Fruit fly (Drosophila melanogaster): ENCODE results near the gene sima.
A peak's percentile ranks its signal among the peaks of the same experiment; 100 is the strongest.

DNA sequence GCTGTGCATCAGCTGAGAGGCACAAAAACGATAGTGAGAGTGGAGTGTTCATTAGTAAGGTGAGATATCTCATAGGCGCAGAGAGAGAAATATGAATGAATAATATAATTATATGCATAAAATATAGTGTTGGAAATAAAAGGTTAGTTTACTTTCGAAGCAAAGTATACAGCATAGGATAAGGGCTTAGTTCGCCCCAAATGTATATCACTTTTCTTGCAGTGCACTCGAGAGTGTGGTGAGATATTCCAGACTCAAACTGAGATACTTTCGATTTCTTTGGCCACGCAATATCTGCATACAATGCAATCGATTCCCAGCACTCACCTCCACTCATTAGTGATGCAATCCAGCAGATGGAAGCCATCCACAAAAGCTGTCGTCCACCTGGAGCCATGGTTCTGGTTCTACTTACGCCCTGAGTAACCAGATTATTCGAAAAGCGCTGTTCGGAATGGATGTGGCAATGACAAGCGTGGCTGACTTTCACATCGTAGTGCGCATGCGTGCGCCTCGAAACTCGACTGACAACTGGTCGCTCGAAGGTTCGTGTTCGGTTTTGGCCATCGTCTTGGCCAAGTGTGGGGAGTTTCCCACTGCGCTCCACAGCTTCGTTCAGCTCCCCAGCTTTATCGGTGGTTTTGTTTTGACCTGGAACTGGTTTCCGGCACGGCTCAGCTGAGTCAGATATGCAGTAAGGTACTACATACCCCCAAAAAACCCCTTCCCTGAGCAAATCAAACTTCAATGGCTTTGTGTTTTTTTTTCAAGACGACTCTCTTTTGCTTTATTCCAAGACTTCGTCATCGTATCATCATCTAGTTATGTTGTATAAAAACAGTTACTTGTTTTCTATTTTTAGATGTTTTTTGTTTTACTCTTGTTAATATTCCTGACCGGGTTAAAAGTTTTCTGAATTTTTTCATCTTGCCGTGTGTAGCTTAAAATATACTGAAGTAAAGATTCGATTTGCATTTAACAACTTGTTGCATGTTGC lies 112.9 kb downstream of the sima start, which contains the start of gene Rsod:
- TF ChIP-seq CG8301 (tag; optimal IDR thresholded peaks at IDR 0.05) (peak; percentile 80), CG32121 (GFP tag; IDR thresholded peaks at IDR 0.05) (peak; percentile 93), EcR (GFP tag; optimal IDR thresholded peaks at IDR 0.05) (peak; percentile 27), CG4496 (GFP tag; IDR thresholded peaks at IDR 0.05) (peak; percentile 96), gl (tag; optimal IDR thresholded peaks at IDR 0.05) (peak; percentile 21), Pif1A (GFP tag; optimal IDR thresholded peaks at IDR 0.05) (peak; percentile 86), CG12605 (GFP tag; IDR thresholded peaks at IDR 0.05) (peak; percentile 90)

All from whole organism, pupa.